Fruit fly (Drosophila melanogaster) whole organism, embryonic: ENCODE results near the gene CG31612.

ENCODE experiments used
- Atf-2 ChIP-seq: fragments of 200-800 bp; sonication (Bioruptor generic); optimal IDR thresholded peaks from 2 replicates; lab custom pipeline; 2016; ENCODE audit warnings: missing biosample characterization, missing genetic modification characterization
- Atf6 ChIP-seq: fragments of 200-800 bp; sonication (Bioruptor generic); IDR thresholded peaks from 2 replicates; pipeline ENCODE4 v1.3.6; 2022; ENCODE audit warnings: missing biosample characterization, missing genetic modification characterization
- CG10267 ChIP-seq: fragments of 200-800 bp; sonication (Bioruptor generic); optimal IDR thresholded peaks from 2 replicates; lab custom pipeline; 2018; ENCODE audit warnings: missing biosample characterization, mild to moderate bottlenecking, missing genetic modification characterization, moderate library complexity
- CG11560 ChIP-seq: fragments of 200-800 bp; sonication (Bioruptor generic); IDR thresholded peaks from 3 replicates; pipeline ENCODE4 v1.3.6; 2022; ENCODE audit warnings: missing biosample characterization, missing genetic modification characterization
- CG12071 ChIP-seq: fragments of 200-800 bp; sonication (Bioruptor generic); optimal IDR thresholded peaks from 3 replicates; lab custom pipeline; 2018; ENCODE audit warnings: missing biosample characterization, mild to moderate bottlenecking, missing genetic modification characterization
- CG12659 ChIP-seq: fragments of 200-800 bp; sonication (Bioruptor generic); optimal IDR thresholded peaks from 3 replicates; lab custom pipeline; 2017; ENCODE audit warnings: mild to moderate bottlenecking, missing biosample characterization, missing genetic modification reagents, missing genetic modification characterization
- CG15601 ChIP-seq: fragments of 200-800 bp; sonication (Bioruptor generic); optimal IDR thresholded peaks from 3 replicates; lab custom pipeline; 2019; ENCODE audit warnings: missing biosample characterization, mild to moderate bottlenecking, missing genetic modification characterization, moderate library complexity
- CG17328 ChIP-seq: fragments of 200-800 bp; sonication (Bioruptor generic); IDR thresholded peaks from 2 replicates; pipeline ENCODE4 v1.3.6; 2022; ENCODE audit warnings: missing biosample characterization, missing genetic modification characterization
- CG2120 ChIP-seq: fragments of 200-800 bp; sonication (Bioruptor generic); optimal IDR thresholded peaks from 3 replicates; lab custom pipeline; 2016; ENCODE audit warnings: missing biosample characterization, missing genetic modification characterization
- CG2678 ChIP-seq: fragments of 200-800 bp; sonication (Bioruptor generic); optimal IDR thresholded peaks from 3 replicates; lab custom pipeline; 2019; ENCODE audit warnings: missing biosample characterization, mild to moderate bottlenecking, missing genetic modification characterization, moderate library complexity
- CG3163 ChIP-seq: fragments of 200-800 bp; sonication (Bioruptor generic); optimal IDR thresholded peaks from 3 replicates; lab custom pipeline; 2016; ENCODE audit warnings: missing biosample characterization, missing genetic modification characterization
- CG32532 ChIP-seq: fragments of 200-800 bp; sonication (Bioruptor generic); IDR thresholded peaks from 2 replicates; pipeline ENCODE4 v1.3.6; 2022; ENCODE audit warnings: missing biosample characterization, missing genetic modification characterization
- CG3281 ChIP-seq: fragments of 200-800 bp; sonication (Bioruptor generic); optimal IDR thresholded peaks from 3 replicates; lab custom pipeline; 2017; ENCODE audit warnings: missing biosample characterization, mild to moderate bottlenecking, missing genetic modification characterization
- CG7357 ChIP-seq: fragments of 200-800 bp; sonication (Bioruptor generic); IDR thresholded peaks from 3 replicates; pipeline ENCODE4 v1.3.6; 2022; ENCODE audit warnings: missing biosample characterization, missing genetic modification characterization
- CG9609 ChIP-seq: fragments of 200-800 bp; sonication (Bioruptor generic); optimal IDR thresholded peaks from 3 replicates; lab custom pipeline; 2016; ENCODE audit warnings: missing biosample characterization, missing genetic modification characterization
- CG9876 ChIP-seq: fragments of 200-800 bp; sonication (Bioruptor generic); optimal IDR thresholded peaks from 2 replicates; lab custom pipeline; 2016; ENCODE audit warnings: missing biosample characterization, missing genetic modification characterization
- D19B ChIP-seq: fragments of 200-800 bp; sonication (Bioruptor generic); optimal IDR thresholded peaks from 2 replicates; lab custom pipeline; 2017; ENCODE audit warnings: missing biosample characterization, mild to moderate bottlenecking, missing genetic modification characterization
- Dfd ChIP-seq, 2 experiments: fragments of >200 bp; optimal IDR thresholded peaks; 2 replicates each; lab custom pipeline; 2017; ENCODE audit warnings: missing biosample characterization in 2 of 2, missing genetic modification characterization in 2 of 2
- Dip3 ChIP-seq: fragments of 200-800 bp; sonication (Bioruptor generic); optimal IDR thresholded peaks from 3 replicates; lab custom pipeline; 2016; ENCODE audit warnings: missing biosample characterization, missing genetic modification characterization
- E2f2 ChIP-seq: fragments of 200-800 bp; sonication (Bioruptor generic); IDR thresholded peaks from 2 replicates; pipeline ENCODE4 v1.3.6; 2022; ENCODE audit warnings: missing biosample characterization, missing genetic modification characterization
- Fer3 ChIP-seq: fragments of 200-800 bp; sonication (Bioruptor generic); optimal IDR thresholded peaks from 2 replicates; lab custom pipeline; 2018; ENCODE audit warnings: missing biosample characterization, mild to moderate bottlenecking, missing genetic modification characterization, moderate library complexity
- H15 ChIP-seq: fragments of 200-800 bp; sonication (Bioruptor generic); IDR thresholded peaks from 3 replicates; pipeline ENCODE4 v1.3.6; 2022; ENCODE audit warnings: missing biosample characterization, missing genetic modification characterization
- H2.0 ChIP-seq: fragments of 200-800 bp; sonication (Bioruptor generic); IDR thresholded peaks from 2 replicates; pipeline ENCODE4 v1.3.6; 2022; ENCODE audit warnings: missing biosample characterization, missing genetic modification characterization
- Hey ChIP-seq: fragments of 200-800 bp; sonication (Bioruptor generic); optimal IDR thresholded peaks from 3 replicates; lab custom pipeline; 2018; ENCODE audit warnings: missing biosample characterization, mild to moderate bottlenecking, missing genetic modification characterization
- Lim3 ChIP-seq: fragments of 200-800 bp; sonication (Bioruptor generic); IDR thresholded peaks from 2 replicates; pipeline ENCODE4 v1.3.6; 2022; ENCODE audit warnings: missing biosample characterization, missing genetic modification characterization
- Meics ChIP-seq: fragments of 200-800 bp; sonication (Bioruptor generic); optimal IDR thresholded peaks from 2 replicates; lab custom pipeline; 2017; ENCODE audit warnings: missing biosample characterization, mild to moderate bottlenecking, missing genetic modification characterization
- NK7.1 ChIP-seq: fragments of 200-800 bp; sonication (Bioruptor generic); optimal IDR thresholded peaks from 3 replicates; lab custom pipeline; 2016; ENCODE audit warnings: missing biosample characterization, missing genetic modification characterization
- Oaz ChIP-seq: fragments of 200-800 bp; sonication (Bioruptor generic); IDR thresholded peaks from 2 replicates; pipeline ENCODE4 v1.3.6; 2022; ENCODE audit warnings: missing biosample characterization, missing genetic modification characterization
- PHDP ChIP-seq: fragments of 200-800 bp; sonication (Bioruptor generic); optimal IDR thresholded peaks from 3 replicates; lab custom pipeline; 2018; ENCODE audit warnings: missing biosample characterization, mild to moderate bottlenecking, missing genetic modification characterization, moderate library complexity
- Scr ChIP-seq: fragments of 200-800 bp; sonication (Bioruptor generic); IDR thresholded peaks from 2 replicates; pipeline ENCODE4 v1.3.6; 2022; ENCODE audit warnings: missing biosample characterization, missing genetic modification characterization; ENCODE audit not compliant: partially characterized antibody
- Trl ChIP-seq, 3 experiments: fragments of >200 bp in 2 of 3; fragments of 200-800 bp in 1 of 3; sonication (Bioruptor generic) in 1 of 3; optimal IDR thresholded peaks; 2 replicates in 1 of 3; 3 replicates in 2 of 3; lab custom pipeline; 2016 to 2017; ENCODE audit warnings: missing biosample characterization in 1 of 3, missing genetic modification characterization in 1 of 3
- chinmo ChIP-seq: fragments of 200-800 bp; sonication (Bioruptor generic); IDR thresholded peaks from 4 replicates; pipeline ENCODE4 v1.3.6; 2022; ENCODE audit warnings: missing biosample characterization, missing genetic modification characterization; ENCODE audit not compliant: partially characterized antibody
- gem ChIP-seq: fragments of 200-800 bp; sonication (Bioruptor generic); optimal IDR thresholded peaks from 2 replicates; lab custom pipeline; 2019; ENCODE audit warnings: missing biosample characterization, mild to moderate bottlenecking, missing genetic modification characterization, moderate library complexity
- gfzf ChIP-seq: fragments of 200-800 bp; sonication (Bioruptor generic); optimal IDR thresholded peaks from 2 replicates; lab custom pipeline; 2016; ENCODE audit warnings: missing biosample characterization, mild to moderate bottlenecking, missing genetic modification characterization, moderate library complexity
- grn ChIP-seq: fragments of 200-800 bp; sonication (Bioruptor generic); optimal IDR thresholded peaks from 3 replicates; lab custom pipeline; 2017; ENCODE audit warnings: missing biosample characterization, missing genetic modification characterization
- hbn ChIP-seq: fragments of 200-800 bp; sonication (Bioruptor generic); IDR thresholded peaks from 2 replicates; pipeline ENCODE4 v1.3.6; 2022; ENCODE audit warnings: missing biosample characterization, missing genetic modification characterization; ENCODE audit not compliant: partially characterized antibody
- her ChIP-seq: fragments of 200-800 bp; sonication (Bioruptor generic); optimal IDR thresholded peaks from 2 replicates; lab custom pipeline; 2016; ENCODE audit warnings: missing biosample characterization, missing genetic modification characterization
- jing ChIP-seq: fragments of 200-800 bp; sonication (Bioruptor generic); optimal IDR thresholded peaks from 2 replicates; lab custom pipeline; 2018; ENCODE audit warnings: missing biosample characterization, mild to moderate bottlenecking, missing genetic modification characterization
- klu ChIP-seq: fragments of 200-800 bp; sonication (Bioruptor generic); IDR thresholded peaks from 2 replicates; pipeline ENCODE4 v1.3.6; 2022; ENCODE audit warnings: missing biosample characterization, missing genetic modification characterization
- lbe ChIP-seq: fragments of 200-800 bp; sonication (Bioruptor generic); optimal IDR thresholded peaks from 2 replicates; lab custom pipeline; 2016; ENCODE audit warnings: missing biosample characterization, mild to moderate bottlenecking, missing genetic modification characterization
- mam ChIP-seq: fragments of 200-800 bp; sonication (Bioruptor generic); optimal IDR thresholded peaks from 3 replicates; lab custom pipeline; 2016; ENCODE audit warnings: missing biosample characterization, missing genetic modification characterization
- nmo ChIP-seq: fragments of 200-800 bp; sonication (Bioruptor generic); optimal IDR thresholded peaks from 2 replicates; lab custom pipeline; 2018; ENCODE audit warnings: missing biosample characterization, mild to moderate bottlenecking, missing genetic modification characterization, moderate library complexity
- pan ChIP-seq, 4 experiments: fragments of >200 bp in 3 of 4; fragments of 200-800 bp in 1 of 4; sonication (Bioruptor generic) in 1 of 4; optimal IDR thresholded peaks in 3 of 4; IDR thresholded peaks in 1 of 4; 2 replicates each; pipeline versions ENCODE4 v1.3.6 to Lab custom; 2017 to 2022; ENCODE audit warnings: missing biosample characterization in 2 of 4, missing genetic modification characterization in 2 of 4, mixed read lengths in 1 of 4
- psq ChIP-seq: fragments of 200-800 bp; sonication (Bioruptor generic); optimal IDR thresholded peaks from 2 replicates; lab custom pipeline; 2017; ENCODE audit warnings: missing biosample characterization, missing genetic modification characterization
- ranshi ChIP-seq: fragments of 200-800 bp; sonication (Bioruptor generic); IDR thresholded peaks from 2 replicates; pipeline ENCODE4 v1.3.6; 2022; ENCODE audit warnings: missing biosample characterization, missing genetic modification characterization
- sens-2 ChIP-seq: fragments of 200-800 bp; sonication (Bioruptor generic); IDR thresholded peaks from 2 replicates; pipeline ENCODE4 v1.3.6; 2022; ENCODE audit warnings: missing biosample characterization, missing genetic modification characterization
- sna ChIP-seq: fragments of 200-800 bp; sonication (Bioruptor generic); IDR thresholded peaks from 2 replicates; pipeline ENCODE4 v1.3.6; 2022; ENCODE audit warnings: missing biosample characterization, missing genetic modification characterization; ENCODE audit not compliant: partially characterized antibody
- sob ChIP-seq: fragments of 200-800 bp; sonication (Bioruptor generic); IDR thresholded peaks from 2 replicates; pipeline ENCODE4 v1.3.6; 2022; ENCODE audit warnings: missing biosample characterization, missing genetic modification characterization
- stwl ChIP-seq: fragments of 200-800 bp; sonication (Bioruptor generic); optimal IDR thresholded peaks from 3 replicates; lab custom pipeline; 2018; ENCODE audit warnings: missing biosample characterization, mild to moderate bottlenecking, missing genetic modification characterization, moderate library complexity
- trh ChIP-seq: fragments of 200-800 bp; sonication (Bioruptor generic); optimal IDR thresholded peaks from 2 replicates; lab custom pipeline; 2016; ENCODE audit warnings: missing biosample characterization, missing genetic modification characterization
- wek ChIP-seq: fragments of 200-800 bp; sonication (Bioruptor generic); optimal IDR thresholded peaks from 3 replicates; lab custom pipeline; 2018; ENCODE audit warnings: missing biosample characterization, mild to moderate bottlenecking, missing genetic modification characterization, moderate library complexity

CG31612 gene

DNA sequence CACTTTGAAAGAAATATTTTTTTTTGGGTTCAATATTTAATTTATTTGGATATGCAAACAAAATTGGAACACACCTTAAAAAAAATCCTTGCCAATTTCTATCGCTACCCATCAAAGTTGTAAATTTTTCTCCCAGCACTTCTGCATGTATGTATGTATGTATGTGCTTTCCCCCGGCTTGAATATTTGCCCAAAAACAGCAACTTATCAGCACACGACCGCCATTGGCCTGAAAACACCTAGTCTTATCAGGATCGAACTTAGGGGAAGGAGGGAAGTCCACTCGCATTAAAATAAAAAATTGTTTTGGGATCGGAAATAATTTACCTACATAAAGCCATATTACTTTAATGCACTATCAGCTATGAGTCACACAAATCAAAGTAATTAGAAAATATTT is 41.2 kb downstream of the CG31612 start (continued):
- TF ChIP-seq ranshi (GFP tag; lab: Robert Waterston, UW) (no peak), sna (GFP tag; lab: Robert Waterston, UW) (no peak), klu (GFP tag; lab: Robert Waterston, UW) (no peak), CG12071 (no peak), CG2678 (tag; lab: Kevin White, UChicago) (peak; percentile 31), Oaz (GFP tag; lab: Robert Waterston, UW) (no peak), CG3281 (GFP tag; lab: Kevin White, UChicago) (peak; percentile 1), CG2120 (GFP tag; lab: Kevin White, UChicago) (peak; percentile 34), wek (GFP tag; lab: Kevin White, UChicago) (no peak), Scr (GFP tag; lab: Robert Waterston, UW) (no peak), stwl (tag; lab: Kevin White, UChicago) (no peak), CG15601 (no peak), CG3163 (peak; percentile 17), chinmo (no peak), CG7357 (GFP tag; lab: Robert Waterston, UW) (no peak), CG9609 (GFP tag; lab: Kevin White, UChicago) (no peak), mam (GFP tag; lab: Kevin White, UChicago) (peak; percentile 2), Meics (peak; percentile 48), NK7.1 (GFP tag; lab: Kevin White, UChicago) (no peak), psq (no peak), trh (GFP tag; lab: Kevin White, UChicago) (no peak), PHDP (no peak), CG12659 (no peak), grn (GFP tag; lab: Kevin White, UChicago) (no peak), CG17328 (GFP tag; lab: Robert Waterston, UW) (no peak), nmo (no peak), Lim3 (GFP tag; lab: Robert Waterston, UW) (no peak), gem (tag; lab: Kevin White, UChicago) (no peak), CG11560 (no peak), Dip3 (GFP tag; lab: Kevin White, UChicago) (peak; percentile 9), E2f2 (no peak), lbe (GFP tag; lab: Kevin White, UChicago) (no peak), gfzf (no peak), D19B (GFP tag; lab: Kevin White, UChicago) (peak; percentile 7), Hey (no peak), Atf6 (GFP tag; lab: Robert Waterston, UW) (no peak), Dfd (GFP tag; optimal IDR thresholded peaks at IDR 0.05; lab: Kevin White, UChicago) (no peak), sens-2 (GFP tag; lab: Robert Waterston, UW) (no peak), Trl (optimal IDR thresholded peaks at IDR 0.05; lab: Kevin White, UChicago) (peak in 1 of 2 experiments; percentile 40), Trl (GFP tag; optimal IDR thresholded peaks at IDR 0.05; lab: Kevin White, UChicago) (no peak), pan (optimal IDR thresholded peaks at IDR 0.05; lab: Kevin White, UChicago) (no peak), pan (GFP tag; optimal IDR thresholded peaks at IDR 0.05 in 1 of 2, IDR thresholded peaks at IDR 0.05 in 1 of 2) (no peak), CG10267 (no peak), her (GFP tag; lab: Kevin White, UChicago) (no peak), H15 (GFP tag; lab: Robert Waterston, UW) (no peak), CG9876 (no peak), jing (GFP tag; lab: Kevin White, UChicago) (no peak), Atf-2 (GFP tag; lab: Kevin White, UChicago) (no peak), CG32532 (GFP tag; lab: Robert Waterston, UW) (peak; percentile 34; the same call in 1 of the 2 replicates), H2.0 (no peak), Fer3 (tag; lab: Kevin White, UChicago) (peak; percentile 3), sob (no peak), hbn (no peak)
